Worm (Caenorhabditis elegans) whole organism, L1 larva: ENCODE results near the gene col-99.

Experiments
- C34B4.2 ChIP-seq: sonication (generic microtip); optimal IDR thresholded peaks from 2 replicates; lab custom pipeline; 2017; ENCODE audit warnings: mild to moderate bottlenecking, missing genetic modification characterization, missing compliant biosample characterization
- Y116A8C.19 ChIP-seq: sonication (generic microtip); optimal IDR thresholded peaks from 2 replicates; lab custom pipeline; 2016; ENCODE audit warnings: missing compliant biosample characterization, missing genetic modification characterization, borderline replicate concordance
- alr-1 ChIP-seq: fragments of 200-800 bp; sonication (Bioruptor generic); optimal IDR thresholded peaks from 2 replicates; lab custom pipeline; 2018; ENCODE audit warnings: borderline replicate concordance, mild to moderate bottlenecking, missing genetic modification characterization, missing compliant biosample characterization
- aly-2 ChIP-seq: fragments of 150-350 bp; optimal IDR thresholded peaks from 2 replicates; lab custom pipeline; 2014; ENCODE audit warnings: missing biosample characterization, missing genetic modification characterization
- blmp-1 ChIP-seq: fragments of 150-350 bp; optimal IDR thresholded peaks from 2 replicates; lab custom pipeline; 2014; ENCODE audit warnings: missing biosample characterization, missing genetic modification characterization
- ceh-8 ChIP-seq: fragments of 200-800 bp; sonication (Bioruptor generic); optimal IDR thresholded peaks from 2 replicates; lab custom pipeline; 2018; ENCODE audit warnings: mild to moderate bottlenecking, missing genetic modification characterization, moderate library complexity, missing compliant biosample characterization
- ceh-88 ChIP-seq: fragments of 200-800 bp; sonication (Bioruptor generic); IDR thresholded peaks from 2 replicates; pipeline ENCODE4 v1.3.6; 2022; ENCODE audit warnings: missing genetic modification characterization, missing compliant biosample characterization
- efl-3 ChIP-seq: fragments of 200-800 bp; sonication (Bioruptor generic); optimal IDR thresholded peaks from 2 replicates; lab custom pipeline; 2018; ENCODE audit warnings: mild to moderate bottlenecking, missing genetic modification characterization, missing compliant biosample characterization
- egl-27 ChIP-seq, 2 experiments: fragments of 150-350 bp in 1 of 2; sonication (generic microtip); optimal IDR thresholded peaks; 3 replicates each; lab custom pipeline; 2017 to 2018; ENCODE audit warnings: missing biosample characterization in 2 of 2, missing genetic modification characterization in 2 of 2, missing genetic modification reagents in 2 of 2
- elt-3 ChIP-seq, 6 experiments: fragments of 150-350 bp in 1 of 6; sonication (generic microtip); optimal IDR thresholded peaks; 2 replicates each; lab custom pipeline; 2017 to 2018; ENCODE audit warnings: missing biosample characterization in 6 of 6, missing genetic modification characterization in 6 of 6, inconsistent platforms in 1 of 6
- fkh-10 ChIP-seq: sonication (generic microtip); optimal IDR thresholded peaks from 2 replicates; lab custom pipeline; 2017; ENCODE audit warnings: missing biosample characterization, missing genetic modification reagents, missing genetic modification characterization
- isw-1 ChIP-seq: fragments of 200-800 bp; sonication (Bioruptor generic); IDR thresholded peaks from 2 replicates; pipeline ENCODE4 v1.3.6; 2022; ENCODE audit warnings: missing genetic modification characterization, missing compliant biosample characterization
- lin-13 ChIP-seq: fragments of 150-350 bp; optimal IDR thresholded peaks from 2 replicates; lab custom pipeline; 2014; ENCODE audit warnings: missing biosample characterization, missing genetic modification reagents, missing genetic modification characterization
- lin-14 ChIP-seq: fragments of 200-800 bp; sonication (Bioruptor generic); optimal IDR thresholded peaks from 2 replicates; lab custom pipeline; 2018; ENCODE audit warnings: mild to moderate bottlenecking, missing genetic modification characterization, moderate library complexity, missing compliant biosample characterization
- lir-3 ChIP-seq: sonication (generic microtip); optimal IDR thresholded peaks from 2 replicates; lab custom pipeline; 2016; ENCODE audit warnings: mild to moderate bottlenecking, missing genetic modification characterization, moderate library complexity, missing compliant biosample characterization; ENCODE audit not compliant: poor library complexity
- mab-9 ChIP-seq: fragments of 200-800 bp; sonication (Bioruptor generic); IDR thresholded peaks from 2 replicates; pipeline ENCODE4 v1.3.6; 2022; ENCODE audit warnings: missing genetic modification reagents, missing genetic modification characterization, missing compliant biosample characterization
- nhr-12 ChIP-seq: sonication (generic microtip); optimal IDR thresholded peaks from 2 replicates; lab custom pipeline; 2017; ENCODE audit warnings: missing biosample characterization, missing genetic modification characterization
- nhr-90 ChIP-seq: sonication (generic microtip); optimal IDR thresholded peaks from 2 replicates; lab custom pipeline; 2016; ENCODE audit warnings: mild to moderate bottlenecking, missing genetic modification characterization, missing compliant biosample characterization; ENCODE audit not compliant: poor library complexity
- pag-3 ChIP-seq: sonication (generic microtip); optimal IDR thresholded peaks from 2 replicates; lab custom pipeline; 2017; ENCODE audit warnings: missing genetic modification characterization, mild to moderate bottlenecking, missing compliant biosample characterization, antibody characterized with exemption, borderline replicate concordance; ENCODE audit not compliant: insufficient read depth
- pax-3 ChIP-seq: fragments of 200-800 bp; sonication (Bioruptor generic); optimal IDR thresholded peaks from 2 replicates; lab custom pipeline; 2018; ENCODE audit warnings: mild to moderate bottlenecking, missing genetic modification characterization, moderate library complexity, missing compliant biosample characterization
- rnt-1 ChIP-seq: sonication (generic microtip); optimal IDR thresholded peaks from 2 replicates; lab custom pipeline; 2016; ENCODE audit warnings: mild to moderate bottlenecking, missing genetic modification characterization, moderate library complexity, missing compliant biosample characterization
- skn-1 ChIP-seq: fragments of 150-350 bp; optimal IDR thresholded peaks from 2 replicates; lab custom pipeline; 2014; ENCODE audit warnings: missing biosample characterization, missing genetic modification characterization
- snpc-4 ChIP-seq: fragments of 150-350 bp; optimal IDR thresholded peaks from 2 replicates; lab custom pipeline; 2014; ENCODE audit warnings: missing biosample characterization, missing genetic modification characterization
- sox-4 ChIP-seq: sonication (generic microtip); optimal IDR thresholded peaks from 2 replicates; lab custom pipeline; 2016; ENCODE audit warnings: missing genetic modification characterization, missing compliant biosample characterization
- sup-37 ChIP-seq: fragments of 200-800 bp; sonication (Bioruptor generic); optimal IDR thresholded peaks from 2 replicates; lab custom pipeline; 2018; ENCODE audit warnings: mild to moderate bottlenecking, missing genetic modification characterization, missing compliant biosample characterization
- tbx-2 ChIP-seq: sonication (generic microtip); optimal IDR thresholded peaks from 2 replicates; lab custom pipeline; 2016; ENCODE audit warnings: missing genetic modification characterization, missing compliant biosample characterization
- unc-30 ChIP-seq: sonication (generic microtip); optimal IDR thresholded peaks from 2 replicates; lab custom pipeline; 2017; ENCODE audit warnings: missing biosample characterization, missing genetic modification characterization
- unc-86 ChIP-seq: sonication (generic microtip); optimal IDR thresholded peaks from 2 replicates; lab custom pipeline; 2016; ENCODE audit warnings: missing genetic modification characterization, missing compliant biosample characterization

The col-99 gene

ce11 chrIV:97681-98080, 50.0 kb downstream of the col-99 start:
- TF ChIP-seq nhr-12 (tag; lab: Kevin White, UChicago), result no peak
- no peak for TF ChIP-seq Y116A8C.19 (tag; lab: Kevin White, UChicago)
- no peak for TF ChIP-seq efl-3 (GFP tag; lab: Kevin White, UChicago)
- peak; percentile 6 for TF ChIP-seq lin-14 (GFP tag; lab: Kevin White, UChicago)
- TF ChIP-seq fkh-10, result peak; percentile 24

DNA sequence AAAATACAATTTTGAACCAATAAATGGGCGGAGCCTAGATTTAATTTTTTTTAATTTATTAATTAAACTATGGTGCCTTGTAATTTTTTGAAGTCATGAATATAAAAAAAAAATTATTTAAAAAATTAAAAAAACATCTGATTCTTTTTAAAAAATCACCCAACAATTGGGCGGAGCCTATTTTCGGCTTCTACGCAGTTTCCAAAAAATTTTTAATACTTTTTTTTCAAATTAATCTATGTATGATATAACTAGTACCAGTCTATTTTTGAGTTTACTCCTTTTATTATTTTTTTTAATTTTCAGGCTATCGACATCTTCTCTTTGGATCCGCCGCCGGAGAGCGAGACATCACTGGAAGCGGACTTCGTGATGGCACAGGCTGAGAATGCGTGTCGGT, 56.0 kb downstream of the col-99 start, which contains the start of gene tpa-1:
Gene tpa-1 (plus strand): TSS at position 301 of the 400 bp plus-strand sequence.
- TF ChIP-seq lir-3 (no peak), ceh-88 (GFP tag; lab: Robert Waterston, UW) (no peak), alr-1 (no peak), aly-2 (tag; lab: Kevin White, UChicago) (no peak), ceh-8 (GFP tag; lab: Kevin White, UChicago) (no peak), lin-13 (GFP tag; lab: Kevin White, UChicago) (no peak), rnt-1 (tag; lab: Kevin White, UChicago) (no peak), efl-3 (GFP tag; lab: Kevin White, UChicago) (no peak), skn-1 (tag; lab: Kevin White, UChicago) (no peak), nhr-12 (tag; lab: Kevin White, UChicago) (no peak), lin-14 (GFP tag; lab: Kevin White, UChicago) (no peak), tbx-2 (no peak), unc-86 (tag; lab: Kevin White, UChicago) (no peak), snpc-4 (tag; lab: Kevin White, UChicago) (no peak), egl-27 (tag; optimal IDR thresholded peaks at IDR 0.05; lab: Kevin White, UChicago) (no peak), elt-3 (tag; optimal IDR thresholded peaks at IDR 0.05; lab: Kevin White, UChicago) (no peak), sox-4 (tag; lab: Kevin White, UChicago) (no peak), isw-1 (no peak), blmp-1 (tag; lab: Kevin White, UChicago) (no peak)

ce11 chrIV:89991-90390, 57.7 kb downstream of the col-99 start, which contains the start of gene scl-23:
TSS of gene scl-23 (minus strand) at chrIV:90091.
- TF ChIP-seq mab-9 (GFP tag; lab: Robert Waterston, UW) (no peak), pax-3 (no peak), unc-30 (tag; lab: Kevin White, UChicago) (no peak), pag-3 (tag; lab: Kevin White, UChicago) (no peak), C34B4.2 (tag; lab: Kevin White, UChicago) (no peak), nhr-90 (tag; lab: Kevin White, UChicago) (no peak), blmp-1 (tag; lab: Kevin White, UChicago) (no peak), sup-37 (GFP tag; lab: Kevin White, UChicago) (no peak)
